Worm (Caenorhabditis elegans) whole organism, young adult: Measurements from ENCODE around the gene K08B5.1.

Experiments
- akir-1 ChIP-seq: fragments of 200-800 bp; sonication (Bioruptor generic); optimal IDR thresholded peaks from 2 replicates; lab custom pipeline; 2018; ENCODE audit warnings: mild to moderate bottlenecking, missing genetic modification characterization, moderate library complexity, missing compliant biosample characterization
- bed-1 ChIP-seq: fragments of 200-800 bp; sonication (Bioruptor generic); IDR thresholded peaks from 2 replicates; pipeline ENCODE4 v1.3.6; 2022; ENCODE audit warnings: missing genetic modification reagents, missing genetic modification characterization, missing compliant biosample characterization
- nhr-179 ChIP-seq: sonication (generic microtip); optimal IDR thresholded peaks from 2 replicates; lab custom pipeline; 2016; ENCODE audit warnings: mild to moderate bottlenecking, missing genetic modification characterization, missing compliant biosample characterization
- nhr-80 ChIP-seq: sonication (generic microtip); optimal IDR thresholded peaks from 2 replicates; lab custom pipeline; 2016; ENCODE audit warnings: missing genetic modification characterization, missing compliant biosample characterization

ce11 chrX:16560895-16561294, 2.7 kb downstream of the K08B5.1 start:
- no peak for TF ChIP-seq bed-1 (GFP tag; lab: Robert Waterston, UW)
- no peak for TF ChIP-seq akir-1 (GFP tag; lab: Kevin White, UChicago)
- TF ChIP-seq nhr-80 = no peak
- TF ChIP-seq nhr-179 (tag; lab: Kevin White, UChicago) = no peak
